Fruit fly (Drosophila melanogaster): Measurements from ENCODE around the gene CG17784.

CG17784 gene

dm6 chr3R:24364880-24365604 lies at the start of gene CG17784, which contains the start of gene CG13613:
Gene CG17784 (minus strand): TSS chr3R:24364980.
Gene CG13613 (plus strand): TSS chr3R:24365554.
- no peak for TF ChIP-seq Jra (GFP tag; optimal IDR thresholded peaks at IDR 0.05)
- TF ChIP-seq rgr (GFP tag; optimal IDR thresholded peaks at IDR 0.05): no peak

dm6 chr3R:24392207-24392939 lies 27.6 kb upstream of the CG17784 start, which contains the start of gene CG13616:
Gene CG13616 (plus strand): TSS chr3R:24392889.
- TF ChIP-seq woc (GFP tag; optimal IDR thresholded peaks at IDR 0.05): no peak
- TF ChIP-seq Abd-B (GFP tag; optimal IDR thresholded peaks at IDR 0.05): no peak
- TF ChIP-seq Dfd (GFP tag; optimal IDR thresholded peaks at IDR 0.05): no peak
- TF ChIP-seq Rel (GFP tag; optimal IDR thresholded peaks at IDR 0.05): no peak
- no peak for TF ChIP-seq Rel (tag; optimal IDR thresholded peaks at IDR 0.05)
- TF ChIP-seq tai (GFP tag; optimal IDR thresholded peaks at IDR 0.05): no peak
- no peak for TF ChIP-seq Myc (optimal IDR thresholded peaks at IDR 0.05)
- no peak for TF ChIP-seq dl (GFP tag; optimal IDR thresholded peaks at IDR 0.05; ENCODE audit: insufficient read depth in 1 of 2, partially characterized antibody in 2 of 2)
- no peak for TF ChIP-seq usp (GFP tag; optimal IDR thresholded peaks at IDR 0.05)
- no peak for TF ChIP-seq rgr (GFP tag; optimal IDR thresholded peaks at IDR 0.05)
- no peak for TF ChIP-seq Mio (GFP tag; optimal IDR thresholded peaks at IDR 0.05)
- no peak for TF ChIP-seq CG32264 (GFP tag; optimal IDR thresholded peaks at IDR 0.05)
- no peak for TF ChIP-seq pan (optimal IDR thresholded peaks at IDR 0.05)
- no peak for TF ChIP-seq br (GFP tag; optimal IDR thresholded peaks at IDR 0.05)
- TF ChIP-seq CrebA (GFP tag; optimal IDR thresholded peaks at IDR 0.05; ENCODE audit: borderline replicate concordance): no peak

dm6 chr3R:24390239-24390638 lies 25.5 kb upstream of the CG17784 start, which contains the start of the genes CG5768 and CG13615:
Gene CG5768 (minus strand): TSS chr3R:24390339.
Gene CG13615 (plus strand): TSS chr3R:24390518.
- TF ChIP-seq lola (GFP tag; optimal IDR thresholded peaks at IDR 0.05) (no peak), Jra (GFP tag; optimal IDR thresholded peaks at IDR 0.05) (no peak), CG32264 (GFP tag; optimal IDR thresholded peaks at IDR 0.05) (no peak), ey (GFP tag; optimal IDR thresholded peaks at IDR 0.05) (no peak), Dif (GFP tag; optimal IDR thresholded peaks at IDR 0.05; ENCODE audit: partially characterized antibody) (no peak), CrebA (GFP tag; optimal IDR thresholded peaks at IDR 0.05; ENCODE audit: borderline replicate concordance) (no peak), dsf (GFP tag; optimal IDR thresholded peaks at IDR 0.05; ENCODE audit: borderline replicate concordance) (no peak), Abd-B (GFP tag; optimal IDR thresholded peaks at IDR 0.05) (no peak), h (GFP tag; optimal IDR thresholded peaks at IDR 0.05) (no peak), Rel (GFP tag; optimal IDR thresholded peaks at IDR 0.05) (no peak), Rel (tag; optimal IDR thresholded peaks at IDR 0.05) (no peak), Hr78 (GFP tag; optimal IDR thresholded peaks at IDR 0.05) (no peak), rgr (GFP tag; optimal IDR thresholded peaks at IDR 0.05) (no peak), N (GFP tag; optimal IDR thresholded peaks at IDR 0.05) (no peak), Sp1 (GFP tag; optimal IDR thresholded peaks at IDR 0.05) (no peak)

dm6 chr3R:24386434-24386833 lies 21.7 kb upstream of the CG17784 start:
- TF ChIP-seq Dfd (GFP tag; optimal IDR thresholded peaks at IDR 0.05): no peak
- TF ChIP-seq ey (GFP tag; optimal IDR thresholded peaks at IDR 0.05): no peak
- TF ChIP-seq woc (GFP tag; optimal IDR thresholded peaks at IDR 0.05): no peak
- TF ChIP-seq CrebA (GFP tag; optimal IDR thresholded peaks at IDR 0.05; ENCODE audit: borderline replicate concordance): no peak
- TF ChIP-seq pan (optimal IDR thresholded peaks at IDR 0.05): no peak
- no peak for TF ChIP-seq sv (GFP tag; optimal IDR thresholded peaks at IDR 0.05)
- no peak for TF ChIP-seq brk (GFP tag; optimal IDR thresholded peaks at IDR 0.05)
- TF ChIP-seq dmrt93B (GFP tag; optimal IDR thresholded peaks at IDR 0.05): no peak
- TF ChIP-seq Hnf4 (GFP tag; optimal IDR thresholded peaks at IDR 0.05): no peak
- TF ChIP-seq tai (GFP tag; optimal IDR thresholded peaks at IDR 0.05): no peak
- no peak for TF ChIP-seq HLH106 (tag; optimal IDR thresholded peaks at IDR 0.05)
- TF ChIP-seq jim (GFP tag; optimal IDR thresholded peaks at IDR 0.05): no peak
- no peak for TF ChIP-seq Hr83 (GFP tag; optimal IDR thresholded peaks at IDR 0.05; ENCODE audit: poor library complexity, severe bottlenecking)
- no peak for TF ChIP-seq sage (GFP tag; optimal IDR thresholded peaks at IDR 0.05)
- TF ChIP-seq foxo (GFP tag; optimal IDR thresholded peaks at IDR 0.05): no peak
- TF ChIP-seq Jra (GFP tag; optimal IDR thresholded peaks at IDR 0.05): no peak
- no peak for TF ChIP-seq lola (GFP tag; optimal IDR thresholded peaks at IDR 0.05)
- no peak for TF ChIP-seq Dif (GFP tag; optimal IDR thresholded peaks at IDR 0.05; ENCODE audit: partially characterized antibody)
- no peak for TF ChIP-seq Sp1 (GFP tag; optimal IDR thresholded peaks at IDR 0.05)
